Worm (Caenorhabditis elegans): ENCODE results near the gene C02F5.12.
A peak's percentile ranks its signal among the peaks of the same experiment; 100 is the strongest.

The C02F5.12 gene

ce11 chrIII:8227511-8227910, 15.3 kb downstream of the C02F5.12 start, which contains the start of gene fbxl-1 (continued):
- TF ChIP-seq tlp-1 (tag; optimal IDR thresholded peaks at IDR 0.05) (no peak), C34B4.2 (tag; optimal IDR thresholded peaks at IDR 0.05) (no peak), swsn-7 (tag; optimal IDR thresholded peaks at IDR 0.05) (peak; percentile 77), C04F5.9 (tag; optimal IDR thresholded peaks at IDR 0.05) (no peak), grh-1 (GFP tag; IDR thresholded peaks at IDR 0.05) (no peak), ceh-8 (GFP tag; optimal IDR thresholded peaks at IDR 0.05) (peak; percentile 29), mab-9 (GFP tag; IDR thresholded peaks at IDR 0.05) (no peak), F16B12.6 (tag; optimal IDR thresholded peaks at IDR 0.05) (peak; percentile 50), nhr-85 (tag) (no peak), egl-27 (tag; optimal IDR thresholded peaks at IDR 0.05) (no peak), sup-37 (GFP tag; optimal IDR thresholded peaks at IDR 0.05) (no peak), elt-2 (tag; optimal IDR thresholded peaks at IDR 0.05) (peak; percentile 21), isw-1 (GFP tag; IDR thresholded peaks at IDR 0.05) (peak; percentile 48), sox-4 (tag; optimal IDR thresholded peaks at IDR 0.05) (peak; percentile 73), unc-130 (tag; optimal IDR thresholded peaks at IDR 0.05) (peak; percentile 56), C16A3.4 (tag; optimal IDR thresholded peaks at IDR 0.05) (peak; percentile 82), dpl-1 (GFP tag; optimal IDR thresholded peaks at IDR 0.05) (peak; percentile 52 to 57 (median 53)), ztf-11 (tag; optimal IDR thresholded peaks at IDR 0.05) (peak in 1 of 2 experiments; percentile 73), mdl-1 (tag; optimal IDR thresholded peaks at IDR 0.05) (peak in 1 of 2 experiments; percentile 93), unc-62 (GFP tag; optimal IDR thresholded peaks at IDR 0.05) (no peak), nhr-28 (tag; optimal IDR thresholded peaks at IDR 0.05) (no peak), nhr-47 (tag; optimal IDR thresholded peaks at IDR 0.05) (peak; percentile 85), ama-1 (optimal IDR thresholded peaks at IDR 0.05) (no peak), sptf-1 (tag; optimal IDR thresholded peaks at IDR 0.05) (no peak), nhr-19 (GFP tag; conservative IDR thresholded peaks at IDR 0.05) (peak; percentile 71), nhr-90 (tag; optimal IDR thresholded peaks at IDR 0.05; ENCODE audit: poor library complexity) (peak; percentile 32), mef-2 (tag; optimal IDR thresholded peaks at IDR 0.05) (peak; percentile 58), pag-3 (tag; optimal IDR thresholded peaks at IDR 0.05; ENCODE audit: borderline replicate concordance, insufficient read depth) (no peak), nhr-84 (tag; optimal IDR thresholded peaks at IDR 0.05) (no peak), ceh-88 (GFP tag; IDR thresholded peaks at IDR 0.05) (peak; percentile 43; the same call in 1 of the 2 replicates), snu-23 (GFP tag; optimal IDR thresholded peaks at IDR 0.05) (peak; percentile 87), vab-15 (tag; optimal IDR thresholded peaks at IDR 0.05) (no peak), lir-3 (tag; optimal IDR thresholded peaks at IDR 0.05; ENCODE audit: poor library complexity) (peak; percentile 56), ces-1 (GFP tag; optimal IDR thresholded peaks at IDR 0.05) (no peak), elt-3 (tag; optimal IDR thresholded peaks at IDR 0.05) (peak in 2 of 6 experiments; percentile 14 to 61), zip-4 (GFP tag; optimal IDR thresholded peaks at IDR 0.05) (peak; percentile 9), nhr-71 (tag; optimal IDR thresholded peaks at IDR 0.05) (peak; percentile 94), ceh-82 (tag; optimal IDR thresholded peaks at IDR 0.05) (peak; percentile 25 to 70 (median 47)), nhr-237 (tag; optimal IDR thresholded peaks at IDR 0.05) (no peak), hlh-4 (tag; optimal IDR thresholded peaks at IDR 0.05) (no peak), alr-1 (tag; optimal IDR thresholded peaks at IDR 0.05; ENCODE audit: borderline replicate concordance) (no peak), pqm-1 (tag; optimal IDR thresholded peaks at IDR 0.05) (no peak), ceh-63 (GFP tag; optimal IDR thresholded peaks at IDR 0.05) (peak; percentile 13), tbx-2 (tag; optimal IDR thresholded peaks at IDR 0.05) (peak; percentile 81), fkh-4 (tag; optimal IDR thresholded peaks at IDR 0.05; ENCODE audit: borderline replicate concordance) (no peak), nhr-12 (tag; optimal IDR thresholded peaks at IDR 0.05) (no peak), unc-86 (tag; optimal IDR thresholded peaks at IDR 0.05) (peak; percentile 96), mep-1 (tag; optimal IDR thresholded peaks at IDR 0.05) (peak; percentile 51), Y116A8C.19 (tag; optimal IDR thresholded peaks at IDR 0.05; ENCODE audit: borderline replicate concordance) (no peak)
